Worm (Caenorhabditis elegans) whole organism, young adult: Measurements from ENCODE around the gene ceh-63.

Experiments
- B0019.2 ChIP-seq: fragments of 200-800 bp; sonication (Bioruptor generic); conservative IDR thresholded peaks from 2 replicates; pipeline ENCODE4 v1.3.6; 2022; ENCODE audit warnings: missing genetic modification reagents, missing genetic modification characterization, missing compliant biosample characterization
- B0336.3 ChIP-seq: fragments of 200-800 bp; sonication (Bioruptor generic); IDR thresholded peaks from 2 replicates; pipeline ENCODE4 v1.3.6; 2022; ENCODE audit warnings: missing genetic modification characterization, missing compliant biosample characterization
- C17E4.6 ChIP-seq: fragments of 200-800 bp; sonication (Bioruptor generic); IDR thresholded peaks from 2 replicates; pipeline ENCODE4 v1.3.6; 2022; ENCODE audit warnings: missing genetic modification reagents, missing genetic modification characterization, missing compliant biosample characterization
- F33H1.4 ChIP-seq: fragments of 200-800 bp; sonication (Bioruptor generic); IDR thresholded peaks from 2 replicates; pipeline ENCODE4 v1.3.6; 2022; ENCODE audit warnings: missing genetic modification reagents, missing genetic modification characterization, missing compliant biosample characterization
- F39B2.1 ChIP-seq: fragments of 200-800 bp; sonication (Bioruptor generic); IDR thresholded peaks from 2 replicates; pipeline ENCODE4 v1.3.6; 2022; ENCODE audit warnings: missing genetic modification reagents, missing genetic modification characterization, missing compliant biosample characterization
- F49E8.2 ChIP-seq: sonication (generic microtip); optimal IDR thresholded peaks from 3 replicates; lab custom pipeline; 2017; ENCODE audit warnings: missing genetic modification characterization, mild to moderate bottlenecking, missing compliant biosample characterization, antibody characterized with exemption, moderate library complexity; ENCODE audit not compliant: insufficient read depth
- K11D2.4 ChIP-seq: fragments of 200-800 bp; sonication (Bioruptor generic); IDR thresholded peaks from 2 replicates; pipeline ENCODE4 v1.3.6; 2022; ENCODE audit warnings: missing genetic modification reagents, missing genetic modification characterization, missing compliant biosample characterization
- akir-1 ChIP-seq: fragments of 200-800 bp; sonication (Bioruptor generic); optimal IDR thresholded peaks from 2 replicates; lab custom pipeline; 2018; ENCODE audit warnings: mild to moderate bottlenecking, missing genetic modification characterization, moderate library complexity, missing compliant biosample characterization
- aptf-2 ChIP-seq: fragments of 200-800 bp; sonication (Bioruptor generic); conservative IDR thresholded peaks from 2 replicates; pipeline ENCODE4 v1.3.6; 2022; ENCODE audit warnings: missing genetic modification reagents, missing genetic modification characterization, missing compliant biosample characterization
- atf-7 ChIP-seq: sonication (generic microtip); optimal IDR thresholded peaks from 2 replicates; lab custom pipeline; 2017; ENCODE audit warnings: mild to moderate bottlenecking, missing genetic modification characterization, missing compliant biosample characterization
- ccch-3 ChIP-seq: fragments of 200-800 bp; sonication (Bioruptor generic); optimal IDR thresholded peaks from 2 replicates; lab custom pipeline; 2018; ENCODE audit warnings: mild to moderate bottlenecking, missing genetic modification characterization, missing compliant biosample characterization
- dox-1 ChIP-seq: fragments of 200-800 bp; sonication (Bioruptor generic); IDR thresholded peaks from 2 replicates; pipeline ENCODE4 v1.3.6; 2022; ENCODE audit warnings: missing genetic modification reagents, missing genetic modification characterization, missing compliant biosample characterization
- hsf-1 ChIP-seq: fragments of 200-800 bp; sonication (Bioruptor generic); IDR thresholded peaks from 2 replicates; pipeline ENCODE4 v1.3.6; 2022; ENCODE audit warnings: missing genetic modification reagents, missing genetic modification characterization, missing compliant biosample characterization
- lag-1 ChIP-seq: fragments of 200-800 bp; sonication (Bioruptor generic); IDR thresholded peaks from 2 replicates; pipeline ENCODE4 v1.3.6; 2022; ENCODE audit warnings: missing genetic modification reagents, missing genetic modification characterization, missing compliant biosample characterization
- let-607 ChIP-seq, 2 experiments: fragments of 200-800 bp in 1 of 2; sonication (Bioruptor generic) in 1 of 2; sonication (generic microtip) in 1 of 2; optimal IDR thresholded peaks; 2 replicates each; lab custom pipeline; 2016 to 2018; ENCODE audit warnings: mild to moderate bottlenecking in 2 of 2, missing compliant biosample characterization in 2 of 2, missing genetic modification characterization in 2 of 2, moderate library complexity in 2 of 2, missing genotype in 1 of 2
- lin-40 ChIP-seq: sonication (generic microtip); optimal IDR thresholded peaks from 2 replicates; lab custom pipeline; 2016; ENCODE audit warnings: missing genetic modification characterization, mild to moderate bottlenecking, missing compliant biosample characterization, missing genotype, missing genetic modification reagents
- madf-10 ChIP-seq: sonication (generic microtip); optimal IDR thresholded peaks from 2 replicates; lab custom pipeline; 2016; ENCODE audit warnings: mild to moderate bottlenecking, missing genetic modification characterization, missing compliant biosample characterization
- madf-6 ChIP-seq: fragments of 200-800 bp; sonication (Bioruptor generic); IDR thresholded peaks from 2 replicates; pipeline ENCODE4 v1.3.6; 2022; ENCODE audit warnings: missing genetic modification reagents, missing genetic modification characterization, missing compliant biosample characterization
- nfyb-1 ChIP-seq: fragments of 200-800 bp; sonication (Bioruptor generic); IDR thresholded peaks from 2 replicates; pipeline ENCODE4 v1.3.6; 2022; ENCODE audit warnings: missing genetic modification reagents, missing genetic modification characterization, missing compliant biosample characterization
- nhr-27 ChIP-seq: fragments of 200-800 bp; sonication (Bioruptor generic); optimal IDR thresholded peaks from 2 replicates; lab custom pipeline; 2018; ENCODE audit warnings: mild to moderate bottlenecking, missing genetic modification characterization, moderate library complexity, missing compliant biosample characterization
- nhr-80 ChIP-seq: sonication (generic microtip); optimal IDR thresholded peaks from 2 replicates; lab custom pipeline; 2016; ENCODE audit warnings: missing genetic modification characterization, missing compliant biosample characterization
- nhr-90 ChIP-seq: sonication (generic microtip); optimal IDR thresholded peaks from 2 replicates; lab custom pipeline; 2016; ENCODE audit warnings: missing genotype, mild to moderate bottlenecking, missing genetic modification characterization, missing compliant biosample characterization
- pbrm-1 ChIP-seq: fragments of 200-800 bp; sonication (Bioruptor generic); IDR thresholded peaks from 2 replicates; pipeline ENCODE4 v1.3.6; 2022; ENCODE audit warnings: missing genetic modification reagents, missing genetic modification characterization, missing compliant biosample characterization
- rcor-1 ChIP-seq: fragments of 200-800 bp; sonication (Bioruptor generic); IDR thresholded peaks from 2 replicates; pipeline ENCODE4 v1.3.6; 2022; ENCODE audit warnings: missing genetic modification reagents, missing genetic modification characterization, missing compliant biosample characterization
- rec-8 ChIP-seq, 2 experiments: sonication (generic microtip); optimal IDR thresholded peaks; 2 replicates each; lab custom pipeline; 2016; ENCODE audit warnings: mild to moderate bottlenecking in 2 of 2, missing genetic modification characterization in 2 of 2, missing genetic modification reagents in 2 of 2, missing genotype in 2 of 2, missing biosample characterization in 1 of 2, missing compliant biosample characterization in 1 of 2, moderate library complexity in 1 of 2
- sea-2 ChIP-seq: fragments of 200-800 bp; sonication (Bioruptor generic); IDR thresholded peaks from 2 replicates; pipeline ENCODE4 v1.3.6; 2022; ENCODE audit warnings: missing genetic modification characterization, missing compliant biosample characterization
- snpc-4 ChIP-seq, 5 experiments: fragments of 150-350 bp in 1 of 5; sonication (generic microtip) in 4 of 5; optimal IDR thresholded peaks; 2 replicates each; lab custom pipeline; 2014 to 2018; ENCODE audit warnings: missing genetic modification characterization in 5 of 5, missing biosample characterization in 3 of 5, antibody characterized with exemption in 2 of 5, mild to moderate bottlenecking in 2 of 5, missing compliant biosample characterization in 2 of 5, missing genotype in 2 of 5, moderate library complexity in 2 of 5, missing genetic modification reagents in 1 of 5
- ztf-26 ChIP-seq: sonication (generic microtip); optimal IDR thresholded peaks from 2 replicates; lab custom pipeline; 2017; ENCODE audit warnings: missing genetic modification characterization, missing compliant biosample characterization

The ceh-63 gene

ce11 chrX:3654623-3655022 lies 19.2 kb downstream of the ceh-63 start, which contains the start of gene R11G1.11:
Gene R11G1.11 (plus strand): TSS chrX:3654923.
- TF ChIP-seq F39B2.1 (no peak), rcor-1 (GFP tag; lab: Robert Waterston, UW) (no peak), aptf-2 (GFP tag; lab: Robert Waterston, UW) (no peak), rec-8 (tag; optimal IDR thresholded peaks at IDR 0.05; lab: Kevin White, UChicago) (no peak), ccch-3 (GFP tag; lab: Kevin White, UChicago) (no peak), pbrm-1 (GFP tag; lab: Robert Waterston, UW) (no peak), nfyb-1 (GFP tag; lab: Robert Waterston, UW) (no peak), nhr-90 (tag; lab: Kevin White, UChicago) (no peak), C17E4.6 (GFP tag; lab: Robert Waterston, UW) (no peak), F33H1.4 (no peak), snpc-4 (GFP tag; optimal IDR thresholded peaks at IDR 0.05; lab: Kevin White, UChicago) (no peak), snpc-4 (tag; optimal IDR thresholded peaks at IDR 0.05; lab: Kevin White, UChicago) (no peak), atf-7 (tag; lab: Kevin White, UChicago) (no peak), madf-6 (no peak), F49E8.2 (tag; lab: Kevin White, UChicago) (no peak), sea-2 (GFP tag; lab: Robert Waterston, UW) (no peak), lag-1 (no peak), ztf-26 (tag; lab: Kevin White, UChicago) (no peak)
- TF ChIP-seq, all 124 proteins: peak for 0

ce11 chrX:3650100-3650809 lies 23.6 kb downstream of the ceh-63 start, which contains the start of the genes sax-1 and R11G1.2:
Gene sax-1 (minus strand): TSS chrX:3650150.
Gene R11G1.2 (plus strand): TSS chrX:3650614.
- TF ChIP-seq nhr-80 (tag; lab: Kevin White, UChicago) (peak; percentile 42), let-607 (tag; optimal IDR thresholded peaks at IDR 0.05; lab: Kevin White, UChicago) (peak in 1 of 2 experiments; percentile 3), lin-40 (tag; lab: Kevin White, UChicago) (peak; percentile 39), ccch-3 (GFP tag; lab: Kevin White, UChicago) (no peak), dox-1 (GFP tag; lab: Robert Waterston, UW) (0 out of 2 replicates have a peak, but pooled peaks have one; percentile 20), madf-10 (tag; lab: Kevin White, UChicago) (no peak)

ce11 chrX:3645924-3646323 lies 27.9 kb downstream of the ceh-63 start:
- TF ChIP-seq nhr-27 = no peak
- TF ChIP-seq K11D2.4 = 0 out of 2 replicates have a peak, but pooled peaks have one; percentile 20
- TF ChIP-seq hsf-1 (GFP tag; lab: Robert Waterston, UW) = 0 out of 2 replicates have a peak, but pooled peaks have one; percentile 39
- TF ChIP-seq madf-10 (tag; lab: Kevin White, UChicago) = no peak
- no peak for TF ChIP-seq B0336.3 (GFP tag; lab: Robert Waterston, UW)

ce11 chrX:3644796-3645195 lies 29.1 kb downstream of the ceh-63 start, which contains the start of gene tmem-24:
Gene tmem-24 (minus strand): TSS chrX:3644896.
- TF ChIP-seq rcor-1 (GFP tag; lab: Robert Waterston, UW) (no peak), B0019.2 (GFP tag; lab: Robert Waterston, UW) (no peak)

ce11 chrX:3634782-3635181 lies 39.1 kb downstream of the ceh-63 start:
- TF ChIP-seq nfyb-1 (GFP tag; lab: Robert Waterston, UW) (0 out of 2 replicates have a peak, but pooled peaks have one; percentile 19), akir-1 (no peak)
